In genomic region chrX:11440944-11441343, dm6 we compare ENCODE assay signal across 4 fruit fly cellular contexts.
TF ChIP-seq lines count a peak whose summit lies in the region.

No protein-coding gene starts in this region.

- TF ChIP-seq CTCF in whole organism, embryonic (GFP tag; optimal IDR thresholded peaks at IDR 0.05; lab: Kevin White, UChicago): no peak

TF ChIP-seq in whole organism, adult, 20 proteins besides CTCF, POLR2A, EP300 and RAD21:
- TF ChIP-seq Mnt (GFP tag; optimal IDR thresholded peaks at IDR 0.05; lab: Kevin White, UChicago): no peak
- TF ChIP-seq pad (GFP tag; optimal IDR thresholded peaks at IDR 0.05; lab: Kevin White, UChicago): peak; percentile 7
- TF ChIP-seq CG12768 (GFP tag; optimal IDR thresholded peaks at IDR 0.05; lab: Kevin White, UChicago): no peak
- peak; percentile 59 for TF ChIP-seq CG11617 (GFP tag; optimal IDR thresholded peaks at IDR 0.05; lab: Kevin White, UChicago)
- TF ChIP-seq bab1 (GFP tag; optimal IDR thresholded peaks at IDR 0.05; lab: Kevin White, UChicago): peak; percentile 55
- TF ChIP-seq CG5204 (GFP tag; optimal IDR thresholded peaks at IDR 0.05; lab: Kevin White, UChicago): no peak
- no peak for TF ChIP-seq ovo (GFP tag; optimal IDR thresholded peaks at IDR 0.05; lab: Kevin White, UChicago)
- no peak for TF ChIP-seq Clk (GFP tag; optimal IDR thresholded peaks at IDR 0.05; lab: Kevin White, UChicago)
- TF ChIP-seq tj (GFP tag; optimal IDR thresholded peaks at IDR 0.05; lab: Kevin White, UChicago): no peak
- peak; percentile 63 for TF ChIP-seq CG7101 (tag; optimal IDR thresholded peaks at IDR 0.05; lab: Kevin White, UChicago)
- no peak for TF ChIP-seq CG33017 (tag; optimal IDR thresholded peaks at IDR 0.05; lab: Kevin White, UChicago)
- TF ChIP-seq toe (GFP tag; optimal IDR thresholded peaks at IDR 0.05; lab: Kevin White, UChicago): no peak
- no peak for TF ChIP-seq CG1620 (GFP tag; optimal IDR thresholded peaks at IDR 0.05; lab: Kevin White, UChicago)
- TF ChIP-seq Crg-1 (GFP tag; optimal IDR thresholded peaks at IDR 0.05; lab: Kevin White, UChicago): peak; percentile 26
- TF ChIP-seq CG7045 (GFP tag; optimal IDR thresholded peaks at IDR 0.05; lab: Kevin White, UChicago): no peak
TF ChIP-seq in whole organism, adult: peak in this region for 5.

TF ChIP-seq in whole organism, embryonic, 481 proteins besides CTCF, POLR2A, EP300 and RAD21 (continues in another document):
- peak; percentile 28 for TF ChIP-seq CG9437 (GFP tag; optimal IDR thresholded peaks at IDR 0.05; lab: Kevin White, UChicago)
- no peak for TF ChIP-seq Taf1 (GFP tag; IDR thresholded peaks at IDR 0.05; lab: Robert Waterston, UW)
- TF ChIP-seq pfk (GFP tag; optimal IDR thresholded peaks at IDR 0.05; lab: Kevin White, UChicago): no peak
- no peak for TF ChIP-seq jing (GFP tag; optimal IDR thresholded peaks at IDR 0.05; lab: Kevin White, UChicago)
- TF ChIP-seq CG12659 (GFP tag; optimal IDR thresholded peaks at IDR 0.05; lab: Kevin White, UChicago): peak; percentile 40
- peak; percentile 6 for TF ChIP-seq CG1233 (GFP tag; optimal IDR thresholded peaks at IDR 0.05; lab: Kevin White, UChicago)
- TF ChIP-seq CG31441 (GFP tag; IDR thresholded peaks at IDR 0.05; lab: Robert Waterston, UW): 0 out of 2 replicates have a peak, but pooled peaks have one; percentile 35
- TF ChIP-seq Blimp-1 (GFP tag; optimal IDR thresholded peaks at IDR 0.05; lab: Kevin White, UChicago): peak; percentile 8
- peak; percentile 34 for TF ChIP-seq PHDP (tag; optimal IDR thresholded peaks at IDR 0.05; lab: Kevin White, UChicago)
- TF ChIP-seq sug (tag; optimal IDR thresholded peaks at IDR 0.05; lab: Kevin White, UChicago): peak; percentile 30
- peak; percentile 18 for TF ChIP-seq scrt (GFP tag; optimal IDR thresholded peaks at IDR 0.05; lab: Kevin White, UChicago)
- TF ChIP-seq Antp (GFP tag; optimal IDR thresholded peaks at IDR 0.05; lab: Kevin White, UChicago): no peak
- peak; percentile 20 for TF ChIP-seq nmo (GFP tag; optimal IDR thresholded peaks at IDR 0.05; lab: Kevin White, UChicago)
- TF ChIP-seq jumu (GFP tag; optimal IDR thresholded peaks at IDR 0.05; lab: Kevin White, UChicago): no peak
- peak; percentile 14 for TF ChIP-seq CG18262 (tag; optimal IDR thresholded peaks at IDR 0.05; lab: Kevin White, UChicago)
- TF ChIP-seq vvl (GFP tag; IDR thresholded peaks at IDR 0.05; lab: Robert Waterston, UW): 0 out of 2 replicates have a peak, but pooled peaks have one; percentile 6
- TF ChIP-seq Ssrp (tag; optimal IDR thresholded peaks at IDR 0.05; lab: Kevin White, UChicago): peak; percentile 5
- TF ChIP-seq CG18599 (GFP tag; optimal IDR thresholded peaks at IDR 0.05; lab: Kevin White, UChicago): peak; percentile 49
- peak; percentile 43 for TF ChIP-seq CG30403 (GFP tag; optimal IDR thresholded peaks at IDR 0.05; lab: Kevin White, UChicago)
- 0 out of 2 replicates have a peak, but pooled peaks have one; percentile 30 for TF ChIP-seq seq (GFP tag; IDR thresholded peaks at IDR 0.05; lab: Robert Waterston, UW)
- TF ChIP-seq Oaz (GFP tag; IDR thresholded peaks at IDR 0.05; lab: Robert Waterston, UW): no peak
- TF ChIP-seq Meics (GFP tag; optimal IDR thresholded peaks at IDR 0.05; lab: Kevin White, UChicago): peak; percentile 58
- peak; percentile 47 for TF ChIP-seq CG8924 (tag; optimal IDR thresholded peaks at IDR 0.05; lab: Kevin White, UChicago)
- no peak for TF ChIP-seq CG14441 (GFP tag; IDR thresholded peaks at IDR 0.05; lab: Robert Waterston, UW)
- TF ChIP-seq CG11504 (tag; optimal IDR thresholded peaks at IDR 0.05; lab: Kevin White, UChicago): peak; percentile 73

TF ChIP-seq in whole organism, prepupa, 60 proteins besides CTCF, POLR2A, EP300 and RAD21:
- no peak for TF ChIP-seq CG11762 (GFP tag; optimal IDR thresholded peaks at IDR 0.05; lab: Kevin White, UChicago; ENCODE audit: insufficient read depth)
- TF ChIP-seq Eip78C (GFP tag; lab: Kevin White, UChicago): peak; percentile 71
- peak; percentile 44 for TF ChIP-seq CG8632 (GFP tag; optimal IDR thresholded peaks at IDR 0.05; lab: Kevin White, UChicago)
- TF ChIP-seq acj6 (GFP tag; optimal IDR thresholded peaks at IDR 0.05; lab: Kevin White, UChicago): peak; percentile 5
- no peak for TF ChIP-seq CG9139 (GFP tag; optimal IDR thresholded peaks at IDR 0.05; lab: Kevin White, UChicago)
- TF ChIP-seq esn (GFP tag; optimal IDR thresholded peaks at IDR 0.05; lab: Kevin White, UChicago): peak; percentile 29
- peak; percentile 9 for TF ChIP-seq Smox (GFP tag; optimal IDR thresholded peaks at IDR 0.05; lab: Kevin White, UChicago)
- peak; percentile 50 for TF ChIP-seq svp (GFP tag; lab: Kevin White, UChicago)
- TF ChIP-seq Met (GFP tag; optimal IDR thresholded peaks at IDR 0.05; lab: Kevin White, UChicago): peak; percentile 33
- TF ChIP-seq CG3032 (tag; optimal IDR thresholded peaks at IDR 0.05; lab: Kevin White, UChicago): no peak
- 0 out of 2 replicates have a peak, but pooled peaks have one; percentile 15 for TF ChIP-seq CG15336 (GFP tag; IDR thresholded peaks at IDR 0.05; lab: Robert Waterston, UW)

TF ChIP-seq in whole organism, wandering third instar larva, 38 proteins besides CTCF, POLR2A, EP300 and RAD21:
- peak; percentile 37 for TF ChIP-seq OdsH (GFP tag; optimal IDR thresholded peaks at IDR 0.05; lab: Kevin White, UChicago)
- peak; percentile 24 for TF ChIP-seq psq (GFP tag; optimal IDR thresholded peaks at IDR 0.05; lab: Kevin White, UChicago)
- TF ChIP-seq HLH106 (tag; optimal IDR thresholded peaks at IDR 0.05; lab: Kevin White, UChicago): peak; percentile 33
- no peak for TF ChIP-seq Dfd (GFP tag; optimal IDR thresholded peaks at IDR 0.05; lab: Kevin White, UChicago)
- TF ChIP-seq Mio (GFP tag; optimal IDR thresholded peaks at IDR 0.05; lab: Kevin White, UChicago): no peak
- TF ChIP-seq ey (GFP tag; optimal IDR thresholded peaks at IDR 0.05; lab: Kevin White, UChicago): no peak
- peak; percentile 17 for TF ChIP-seq Sp1 (GFP tag; optimal IDR thresholded peaks at IDR 0.05; lab: Kevin White, UChicago)
- peak in 1 of 2 experiments; percentile 41 for TF ChIP-seq foxo (GFP tag; optimal IDR thresholded peaks at IDR 0.05; lab: Kevin White, UChicago)
- peak; percentile 37 for TF ChIP-seq fru (GFP tag; optimal IDR thresholded peaks at IDR 0.05; lab: Kevin White, UChicago)
- no peak for TF ChIP-seq Dif (GFP tag; optimal IDR thresholded peaks at IDR 0.05; lab: Kevin White, UChicago; ENCODE audit: partially characterized antibody)
- TF ChIP-seq sage (GFP tag; optimal IDR thresholded peaks at IDR 0.05; lab: Kevin White, UChicago): no peak
